Worm (Caenorhabditis elegans): Measurements from ENCODE around the gene EGAP2.1.

The EGAP2.1 gene

ce11 chrII:5212675-5213074, 18.5 kb upstream of the EGAP2.1 start, which contains the start of gene C34F11.1:
Gene C34F11.1 (plus strand): TSS chrII:5212975.
- TF ChIP-seq T22C8.4 (GFP tag; IDR thresholded peaks at IDR 0.05) (no peak), med-1 (GFP tag; optimal IDR thresholded peaks at IDR 0.05; ENCODE audit: insufficient read depth) (no peak), klf-2 (GFP tag; conservative IDR thresholded peaks at IDR 0.05) (no peak), tab-1 (GFP tag; IDR thresholded peaks at IDR 0.05) (no peak)

ce11 chrII:5218349-5218748, 12.9 kb upstream of the EGAP2.1 start:
- TF ChIP-seq ztf-23 (GFP tag; IDR thresholded peaks at IDR 0.05) (no peak), ztf-29 (GFP tag; IDR thresholded peaks at IDR 0.05) (no peak), cog-1 (tag; optimal IDR thresholded peaks at IDR 0.05) (no peak), ref-1 (GFP tag; conservative IDR thresholded peaks at IDR 0.05) (no peak)

ce11 chrII:5220648-5221047, 10.6 kb upstream of the EGAP2.1 start:
- TF ChIP-seq flt-1 (GFP tag; IDR thresholded peaks at IDR 0.05) (no peak), klf-2 (GFP tag; conservative IDR thresholded peaks at IDR 0.05) (no peak), med-1 (GFP tag; optimal IDR thresholded peaks at IDR 0.05; ENCODE audit: insufficient read depth) (no peak), T22C8.4 (GFP tag; IDR thresholded peaks at IDR 0.05) (no peak), ref-1 (GFP tag; conservative IDR thresholded peaks at IDR 0.05) (no peak), tab-1 (GFP tag; IDR thresholded peaks at IDR 0.05) (no peak), cog-1 (tag; optimal IDR thresholded peaks at IDR 0.05) (no peak), ztf-29 (GFP tag; IDR thresholded peaks at IDR 0.05) (no peak), ztf-23 (GFP tag; IDR thresholded peaks at IDR 0.05) (no peak)

- no peak for TF ChIP-seq ref-1 (GFP tag; conservative IDR thresholded peaks at IDR 0.05)
- TF ChIP-seq tab-1 (GFP tag; IDR thresholded peaks at IDR 0.05): no peak
Measured at ce11 chrII:5222830-5223229, 8.4 kb upstream of the EGAP2.1 start.

ce11 chrII:5225284-5225683, 5.9 kb upstream of the EGAP2.1 start, which contains the start of gene dsh-1:
Gene dsh-1 (minus strand): TSS chrII:5225384.
- no peak for TF ChIP-seq ref-1 (GFP tag; conservative IDR thresholded peaks at IDR 0.05)
- TF ChIP-seq ztf-23 (GFP tag; IDR thresholded peaks at IDR 0.05): no peak
- no peak for TF ChIP-seq tab-1 (GFP tag; IDR thresholded peaks at IDR 0.05)
- TF ChIP-seq med-1 (GFP tag; optimal IDR thresholded peaks at IDR 0.05; ENCODE audit: insufficient read depth): no peak
- TF ChIP-seq ztf-29 (GFP tag; IDR thresholded peaks at IDR 0.05): no peak
- TF ChIP-seq T22C8.4 (GFP tag; IDR thresholded peaks at IDR 0.05): no peak
- no peak for TF ChIP-seq flt-1 (GFP tag; IDR thresholded peaks at IDR 0.05)
- TF ChIP-seq klf-2 (GFP tag; conservative IDR thresholded peaks at IDR 0.05): no peak
- TF ChIP-seq cog-1 (tag; optimal IDR thresholded peaks at IDR 0.05): no peak

- TF ChIP-seq ztf-29 (GFP tag; IDR thresholded peaks at IDR 0.05) (no peak), T22C8.4 (GFP tag; IDR thresholded peaks at IDR 0.05) (no peak), ref-1 (GFP tag; conservative IDR thresholded peaks at IDR 0.05) (no peak), med-1 (GFP tag; optimal IDR thresholded peaks at IDR 0.05; ENCODE audit: insufficient read depth) (no peak), tab-1 (GFP tag; IDR thresholded peaks at IDR 0.05) (no peak), cog-1 (tag; optimal IDR thresholded peaks at IDR 0.05) (no peak), klf-2 (GFP tag; conservative IDR thresholded peaks at IDR 0.05) (no peak), flt-1 (GFP tag; IDR thresholded peaks at IDR 0.05) (peak; percentile 17; the same call in 1 of the 2 replicates), ztf-23 (GFP tag; IDR thresholded peaks at IDR 0.05) (0 out of 2 replicates have a peak, but pooled peaks have one; percentile 54)
Measured at ce11 chrII:5226309-5226708, 4.9 kb upstream of the EGAP2.1 start.

- TF ChIP-seq cog-1 (tag; optimal IDR thresholded peaks at IDR 0.05): peak; percentile 16
- no peak for TF ChIP-seq ztf-29 (GFP tag; IDR thresholded peaks at IDR 0.05)
- TF ChIP-seq ref-1 (GFP tag; conservative IDR thresholded peaks at IDR 0.05): no peak
- no peak for TF ChIP-seq T22C8.4 (GFP tag; IDR thresholded peaks at IDR 0.05)
- no peak for TF ChIP-seq klf-2 (GFP tag; conservative IDR thresholded peaks at IDR 0.05)
- no peak for TF ChIP-seq med-1 (GFP tag; optimal IDR thresholded peaks at IDR 0.05; ENCODE audit: insufficient read depth)
- no peak for TF ChIP-seq ztf-23 (GFP tag; IDR thresholded peaks at IDR 0.05)
- TF ChIP-seq flt-1 (GFP tag; IDR thresholded peaks at IDR 0.05): 0 out of 2 replicates have a peak, but pooled peaks have one; percentile 30
- no peak for TF ChIP-seq tab-1 (GFP tag; IDR thresholded peaks at IDR 0.05)
Measured at ce11 chrII:5227768-5228167, 3.4 kb upstream of the EGAP2.1 start.

ce11 chrII:5228662-5229061, 2.5 kb upstream of the EGAP2.1 start:
- TF ChIP-seq T22C8.4 (GFP tag; IDR thresholded peaks at IDR 0.05): no peak
- no peak for TF ChIP-seq ref-1 (GFP tag; conservative IDR thresholded peaks at IDR 0.05)
- TF ChIP-seq cog-1 (tag; optimal IDR thresholded peaks at IDR 0.05): no peak
- no peak for TF ChIP-seq klf-2 (GFP tag; conservative IDR thresholded peaks at IDR 0.05)
- no peak for TF ChIP-seq ztf-29 (GFP tag; IDR thresholded peaks at IDR 0.05)
- no peak for TF ChIP-seq flt-1 (GFP tag; IDR thresholded peaks at IDR 0.05)
- TF ChIP-seq tab-1 (GFP tag; IDR thresholded peaks at IDR 0.05): 0 out of 2 replicates have a peak, but pooled peaks have one; percentile 41

- TF ChIP-seq tab-1 (GFP tag; IDR thresholded peaks at IDR 0.05) (no peak), T22C8.4 (GFP tag; IDR thresholded peaks at IDR 0.05) (no peak), med-1 (GFP tag; optimal IDR thresholded peaks at IDR 0.05; ENCODE audit: insufficient read depth) (no peak), klf-2 (GFP tag; conservative IDR thresholded peaks at IDR 0.05) (no peak), ztf-29 (GFP tag; IDR thresholded peaks at IDR 0.05) (no peak), ref-1 (GFP tag; conservative IDR thresholded peaks at IDR 0.05) (no peak), cog-1 (tag; optimal IDR thresholded peaks at IDR 0.05) (no peak)
Measured at ce11 chrII:5229596-5229995, 1.6 kb upstream of the EGAP2.1 start, which contains the start of gene EGAP2.2. Gene EGAP2.2 (plus strand): TSS chrII:5229896.

ce11 chrII:5234728-5235127, 3.5 kb downstream of the EGAP2.1 start:
- TF ChIP-seq ztf-29 (GFP tag; IDR thresholded peaks at IDR 0.05) (no peak), flt-1 (GFP tag; IDR thresholded peaks at IDR 0.05) (no peak), cog-1 (tag; optimal IDR thresholded peaks at IDR 0.05) (no peak), ref-1 (GFP tag; conservative IDR thresholded peaks at IDR 0.05) (no peak), med-1 (GFP tag; optimal IDR thresholded peaks at IDR 0.05; ENCODE audit: insufficient read depth) (no peak), T22C8.4 (GFP tag; IDR thresholded peaks at IDR 0.05) (no peak), ztf-23 (GFP tag; IDR thresholded peaks at IDR 0.05) (no peak), klf-2 (GFP tag; conservative IDR thresholded peaks at IDR 0.05) (no peak), tab-1 (GFP tag; IDR thresholded peaks at IDR 0.05) (no peak)

Measured in whole organism, midembryonic.